Fruit fly (Drosophila melanogaster): ENCODE data around the gene Fuca.

Fuca gene

dm6 chr3L:11552996-11553671, 30.6 kb upstream of the Fuca start:
- peak; percentile 71; the same call in 2 of the 3 replicates for TF ChIP-seq z (GFP tag; IDR thresholded peaks at IDR 0.05)
- TF ChIP-seq gsb-n (tag; optimal IDR thresholded peaks at IDR 0.05), result peak; percentile 14
- peak; percentile 78 for TF ChIP-seq CG34376 (GFP tag; optimal IDR thresholded peaks at IDR 0.05)
- no peak for TF ChIP-seq fd96Cb (tag; optimal IDR thresholded peaks at IDR 0.05)
- no peak for TF ChIP-seq CG12236 (GFP tag; optimal IDR thresholded peaks at IDR 0.05)
- TF ChIP-seq CG8944 (GFP tag; optimal IDR thresholded peaks at IDR 0.05), result no peak
- TF ChIP-seq unc-4 (GFP tag; IDR thresholded peaks at IDR 0.05; ENCODE audit: partially characterized antibody), result peak; percentile 62
- peak; percentile 20 for TF ChIP-seq HmgD (GFP tag; optimal IDR thresholded peaks at IDR 0.05)
- peak; percentile 40; the same call in 1 of the 2 replicates for TF ChIP-seq sob (GFP tag; IDR thresholded peaks at IDR 0.05)
- TF ChIP-seq Myb (GFP tag; optimal IDR thresholded peaks at IDR 0.05), result no peak
- TF ChIP-seq ap (GFP tag; IDR thresholded peaks at IDR 0.05), result no peak
- no peak for TF ChIP-seq sc (optimal IDR thresholded peaks at IDR 0.05)
- no peak for TF ChIP-seq sc (GFP tag; optimal IDR thresholded peaks at IDR 0.05)
- no peak for TF ChIP-seq bowl (GFP tag; IDR thresholded peaks at IDR 0.05)
- TF ChIP-seq sens (GFP tag), result peak; percentile 76
- no peak for TF ChIP-seq ind (GFP tag; optimal IDR thresholded peaks at IDR 0.05)
- no peak for TF ChIP-seq jumu (GFP tag; optimal IDR thresholded peaks at IDR 0.05)
- TF ChIP-seq chinmo (GFP tag; IDR thresholded peaks at IDR 0.05; ENCODE audit: partially characterized antibody), result peak; percentile 98
- TF ChIP-seq CG10431 (GFP tag; optimal IDR thresholded peaks at IDR 0.05), result no peak
- TF ChIP-seq MBD-R2 (GFP tag; IDR thresholded peaks at IDR 0.05), result no peak; the same call in 1 of the 2 replicates
- TF ChIP-seq hth (optimal IDR thresholded peaks at IDR 0.05), result no peak
- peak; percentile 97 for TF ChIP-seq CG6175 (GFP tag; IDR thresholded peaks at IDR 0.05)
- TF ChIP-seq caup (GFP tag; optimal IDR thresholded peaks at IDR 0.05; ENCODE audit: severe bottlenecking), result peak; percentile 68
- TF ChIP-seq fd64A (GFP tag; optimal IDR thresholded peaks at IDR 0.05), result peak; percentile 6
- no peak for TF ChIP-seq CG16779 (GFP tag; IDR thresholded peaks at IDR 0.05)
- no peak for TF ChIP-seq bcd (GFP tag; optimal IDR thresholded peaks at IDR 0.05)
- no peak for TF ChIP-seq gt (GFP tag; IDR thresholded peaks at IDR 0.05)
- peak; percentile 39 for TF ChIP-seq CG6683 (GFP tag; optimal IDR thresholded peaks at IDR 0.05)
- TF ChIP-seq CG18011 (GFP tag; optimal IDR thresholded peaks at IDR 0.05), result no peak
- TF ChIP-seq Oaz (GFP tag; IDR thresholded peaks at IDR 0.05), result no peak
- TF ChIP-seq CG7271 (tag; optimal IDR thresholded peaks at IDR 0.05), result no peak
- peak; percentile 13 for TF ChIP-seq CG2875 (GFP tag; optimal IDR thresholded peaks at IDR 0.05)
- peak; percentile 9 for TF ChIP-seq CG4282 (GFP tag; optimal IDR thresholded peaks at IDR 0.05)
- no peak for TF ChIP-seq Bteb2 (GFP tag; optimal IDR thresholded peaks at IDR 0.05)
- TF ChIP-seq CG2199 (GFP tag; IDR thresholded peaks at IDR 0.05), result peak; percentile 74; the same call in 1 of the 3 replicates
- peak; percentile 21 for TF ChIP-seq Dek (tag; optimal IDR thresholded peaks at IDR 0.05)
- TF ChIP-seq CG3163 (GFP tag; optimal IDR thresholded peaks at IDR 0.05), result peak; percentile 59
- TF ChIP-seq Scr (GFP tag; IDR thresholded peaks at IDR 0.05; ENCODE audit: partially characterized antibody), result peak; percentile 55
- no peak for TF ChIP-seq dmrt99B (tag; optimal IDR thresholded peaks at IDR 0.05)
- no peak for TF ChIP-seq fd3F (GFP tag; optimal IDR thresholded peaks at IDR 0.05)
- no peak for TF ChIP-seq CG11723 (GFP tag; optimal IDR thresholded peaks at IDR 0.05)
- peak; percentile 1 for TF ChIP-seq NC2β (GFP tag; optimal IDR thresholded peaks at IDR 0.05)
- no peak for TF ChIP-seq CG18476 (GFP tag; optimal IDR thresholded peaks at IDR 0.05)
- no peak for TF ChIP-seq CG9215 (GFP tag; IDR thresholded peaks at IDR 0.05)
- TF ChIP-seq CG34224 (GFP tag; IDR thresholded peaks at IDR 0.05; ENCODE audit: partially characterized antibody), result peak; percentile 94
- no peak for TF ChIP-seq CG1647 (GFP tag; optimal IDR thresholded peaks at IDR 0.05)
- peak; percentile 7 for TF ChIP-seq CG17912 (GFP tag; optimal IDR thresholded peaks at IDR 0.05)
- TF ChIP-seq CG6689 (GFP tag; IDR thresholded peaks at IDR 0.05), result 0 out of 2 replicates have a peak, but pooled peaks have one; percentile 34
- TF ChIP-seq tap (tag; optimal IDR thresholded peaks at IDR 0.05), result peak; percentile 18
- peak; percentile 29; the same call in 1 of the 2 replicates for TF ChIP-seq slbo (GFP tag; IDR thresholded peaks at IDR 0.05)
